Worm (Caenorhabditis elegans) whole organism, L4 larva: ENCODE results near the gene grl-22.

Experiments used
- ceh-82 ChIP-seq: sonication (generic microtip); optimal IDR thresholded peaks from 2 replicates; lab custom pipeline; 2017; ENCODE audit warnings: missing biosample characterization, missing genetic modification characterization
- ces-1 ChIP-seq: fragments of 150-350 bp; sonication (generic microtip); optimal IDR thresholded peaks from 4 replicates; lab custom pipeline; 2014; ENCODE audit warnings: missing biosample characterization, missing genetic modification reagents, missing genetic modification characterization
- mxl-3 ChIP-seq: fragments of 200-800 bp; sonication (Bioruptor generic); optimal IDR thresholded peaks from 2 replicates; lab custom pipeline; 2018; ENCODE audit warnings: mild to moderate bottlenecking, missing genetic modification characterization, missing compliant biosample characterization
- zip-11 ChIP-seq: fragments of 200-800 bp; sonication (Bioruptor generic); IDR thresholded peaks from 2 replicates; pipeline ENCODE4 v1.3.6; 2022; ENCODE audit warnings: missing genetic modification characterization, missing compliant biosample characterization

DNA sequence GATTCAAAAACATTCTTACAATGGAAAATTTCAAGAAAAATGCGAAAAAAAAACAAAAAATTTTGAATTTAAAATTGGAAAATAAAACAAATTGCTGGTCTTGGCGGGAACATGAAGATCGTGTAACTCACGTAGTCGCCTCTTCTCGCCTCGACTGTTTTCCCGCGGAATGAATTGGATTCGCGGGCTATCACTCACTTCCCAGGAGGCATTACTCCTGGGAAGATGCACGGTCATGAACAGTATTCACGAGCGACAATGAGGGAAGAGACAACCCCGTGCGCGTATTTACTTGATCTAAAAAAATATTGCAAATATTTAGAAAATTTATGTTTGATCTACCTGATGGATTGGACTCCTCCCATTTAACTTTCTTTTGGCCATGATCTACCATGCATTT is 7.5 kb downstream of the grl-22 start:
- no peak for TF ChIP-seq ces-1
- TF ChIP-seq ceh-82: no peak
- no peak for TF ChIP-seq mxl-3 (GFP tag; lab: Kevin White, UChicago)
- no peak for TF ChIP-seq zip-11 (GFP tag; lab: Robert Waterston, UW)
